Worm (Caenorhabditis elegans): Measurements from ENCODE around the gene mrpl-22.

DNA sequence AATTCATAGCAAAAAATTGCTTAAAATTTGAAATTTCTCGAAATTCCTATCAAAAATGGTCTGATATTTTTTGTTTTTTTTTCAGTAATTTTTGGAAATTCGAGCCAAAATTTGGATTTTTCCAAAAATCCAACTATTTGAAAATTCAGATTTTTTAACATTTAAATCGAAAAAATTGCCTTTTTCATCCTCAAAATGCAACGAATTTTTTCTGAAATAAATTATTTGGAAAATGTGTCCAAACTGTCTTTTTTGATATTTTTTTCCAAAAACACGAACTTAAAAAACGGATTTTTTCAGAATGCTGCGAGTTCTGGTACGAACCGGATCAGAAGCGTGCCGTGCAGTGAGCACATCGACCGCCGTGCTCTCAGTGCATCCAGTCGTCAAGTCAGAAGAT lies at the start of gene mrpl-22:
- no peak for TF ChIP-seq lin-39 (tag; optimal IDR thresholded peaks at IDR 0.05)
- TF ChIP-seq C16A3.4 (tag; optimal IDR thresholded peaks at IDR 0.05), result no peak
- TF ChIP-seq lin-13 (GFP tag; optimal IDR thresholded peaks at IDR 0.05), result no peak

Measured in whole organism, L1 larva.